Worm (Caenorhabditis elegans) whole organism, L2 larva: ENCODE results near the gene dohh-1.

ENCODE experiments used
- F13H6.1 ChIP-seq: sonication (generic microtip); optimal IDR thresholded peaks from 2 replicates; lab custom pipeline; 2016; ENCODE audit warnings: missing genetic modification characterization, missing compliant biosample characterization
- elt-1 ChIP-seq: fragments of 150-350 bp; optimal IDR thresholded peaks from 2 replicates; lab custom pipeline; 2014; ENCODE audit warnings: missing biosample characterization, missing genetic modification characterization
- mdl-1 ChIP-seq, 2 experiments: fragments of 150-350 bp in 1 of 2; sonication (generic microtip) in 1 of 2; optimal IDR thresholded peaks; 2 replicates each; lab custom pipeline; 2017; ENCODE audit warnings: missing biosample characterization in 2 of 2, missing genetic modification characterization in 2 of 2
- nhr-11 ChIP-seq: fragments of 150-350 bp; optimal IDR thresholded peaks from 2 replicates; lab custom pipeline; 2014; ENCODE audit warnings: missing biosample characterization, missing genetic modification characterization
- nhr-12 ChIP-seq: fragments of 150-350 bp; optimal IDR thresholded peaks from 2 replicates; lab custom pipeline; 2014; ENCODE audit warnings: missing biosample characterization, missing genetic modification characterization
- nhr-6 ChIP-seq: fragments of 150-350 bp; optimal IDR thresholded peaks from 2 replicates; lab custom pipeline; 2014; ENCODE audit warnings: missing biosample characterization, missing genetic modification characterization
- snpc-4 ChIP-seq: fragments of 150-350 bp; optimal IDR thresholded peaks from 2 replicates; lab custom pipeline; 2014; ENCODE audit warnings: missing biosample characterization, missing genetic modification characterization
- ztf-11 ChIP-seq: sonication (generic microtip); optimal IDR thresholded peaks from 2 replicates; lab custom pipeline; 2017; ENCODE audit warnings: missing biosample characterization, missing genetic modification characterization

DNA sequence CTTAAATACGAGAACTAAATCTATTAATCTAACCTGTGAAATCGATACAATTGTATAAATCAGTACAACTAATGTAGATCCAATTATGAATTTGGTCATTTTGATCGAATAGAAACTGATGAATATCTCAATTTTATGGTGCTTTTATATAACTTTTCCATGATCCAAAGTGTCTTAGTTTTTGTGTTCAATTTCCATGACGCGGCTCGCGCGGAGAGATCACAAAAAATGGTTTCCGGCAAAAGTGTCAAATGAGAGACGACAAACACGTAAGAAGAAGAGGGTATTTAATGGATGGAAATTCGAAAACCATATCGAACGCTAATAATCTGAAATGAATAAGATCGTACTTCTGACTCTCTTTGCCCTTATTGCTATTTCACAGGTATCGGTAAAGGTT is 15.2 kb upstream of the dohh-1 start, which contains the start of the genes C06A1.6 and C06A1.7:
- TF ChIP-seq snpc-4 (tag; lab: Kevin White, UChicago): no peak
- no peak for TF ChIP-seq F13H6.1 (tag; lab: Kevin White, UChicago)
- TF ChIP-seq nhr-11 (tag; lab: Kevin White, UChicago): no peak
- no peak for TF ChIP-seq nhr-6 (tag; lab: Kevin White, UChicago)
- TF ChIP-seq nhr-12 (tag; lab: Kevin White, UChicago): no peak
- no peak for TF ChIP-seq mdl-1 (tag; optimal IDR thresholded peaks at IDR 0.05; lab: Kevin White, UChicago)
- TF ChIP-seq elt-1: no peak
- no peak for TF ChIP-seq ztf-11
